Fruit fly (Drosophila melanogaster): Measurements from ENCODE around the gene mthl15.

mthl15 gene

dm6 chr2L:10203933-10204509 lies 34.1 kb downstream of the mthl15 start, which contains the start of gene CG34159 (continued):
- no peak for TF ChIP-seq Fer3 (tag; optimal IDR thresholded peaks at IDR 0.05)
- TF ChIP-seq CG1603 (tag; optimal IDR thresholded peaks at IDR 0.05): peak; percentile 17
- TF ChIP-seq caup (GFP tag; optimal IDR thresholded peaks at IDR 0.05; ENCODE audit: severe bottlenecking): no peak
- no peak for TF ChIP-seq Elba2 (GFP tag; optimal IDR thresholded peaks at IDR 0.05)
- no peak for TF ChIP-seq nerfin-2 (GFP tag; IDR thresholded peaks at IDR 0.05; ENCODE audit: partially characterized antibody)
- TF ChIP-seq aop (GFP tag; IDR thresholded peaks at IDR 0.05): no peak

DNA sequence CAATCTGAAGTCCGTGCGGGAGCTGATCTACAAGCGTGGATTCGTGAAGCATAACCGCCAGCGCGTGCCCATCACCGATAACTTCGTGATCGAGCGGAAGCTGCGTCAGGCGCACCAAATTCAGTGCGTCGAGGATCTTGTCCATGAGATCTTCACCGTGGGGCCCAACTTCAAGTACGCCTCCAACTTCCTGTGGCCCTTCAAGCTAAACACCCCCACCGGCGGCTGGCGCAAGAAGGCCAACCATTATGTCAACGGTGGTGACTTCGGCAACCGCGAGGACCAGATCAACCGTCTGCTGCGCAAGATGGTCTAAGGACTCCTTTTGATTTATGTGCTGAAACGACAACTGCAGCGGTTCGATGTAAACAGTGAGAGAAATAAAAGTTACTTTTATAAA lies 36.4 kb downstream of the mthl15 start:
- peak; percentile 62 for TF ChIP-seq Med (GFP tag)
- TF ChIP-seq CG11456 (GFP tag; IDR thresholded peaks at IDR 0.05): peak; percentile 69; the same call in 1 of the 3 replicates
- peak; percentile 45; the same call in 1 of the 2 replicates for TF ChIP-seq CG17612 (GFP tag; IDR thresholded peaks at IDR 0.05)
- TF ChIP-seq E2f2 (GFP tag; IDR thresholded peaks at IDR 0.05): no peak
- TF ChIP-seq CG16813 (GFP tag; IDR thresholded peaks at IDR 0.05; ENCODE audit: partially characterized antibody): 0 out of 3 replicates have a peak, but pooled peaks have one; percentile 9
- TF ChIP-seq CG1024 (GFP tag; IDR thresholded peaks at IDR 0.05): no peak
- TF ChIP-seq hb (GFP tag; IDR thresholded peaks at IDR 0.05; ENCODE audit: partially characterized antibody): 0 out of 3 replicates have a peak, but pooled peaks have one; percentile 19
- no peak for TF ChIP-seq CG9876 (GFP tag; optimal IDR thresholded peaks at IDR 0.05)
- no peak for TF ChIP-seq CG4404 (GFP tag; IDR thresholded peaks at IDR 0.05)
- no peak for TF ChIP-seq cg (GFP tag; optimal IDR thresholded peaks at IDR 0.05)
- TF ChIP-seq Camta (GFP tag; optimal IDR thresholded peaks at IDR 0.05): no peak
- TF ChIP-seq grn (GFP tag; optimal IDR thresholded peaks at IDR 0.05): no peak
- TF ChIP-seq hbn (GFP tag; IDR thresholded peaks at IDR 0.05; ENCODE audit: partially characterized antibody): no peak
- TF ChIP-seq Awh (GFP tag; IDR thresholded peaks at IDR 0.05): no peak
- TF ChIP-seq ssp (GFP tag; IDR thresholded peaks at IDR 0.05): no peak
- TF ChIP-seq tio (GFP tag; optimal IDR thresholded peaks at IDR 0.05): no peak
- peak; percentile 13; the same call in 1 of the 3 replicates for TF ChIP-seq ci (GFP tag; IDR thresholded peaks at IDR 0.05)
- TF ChIP-seq Ravus (GFP tag; IDR thresholded peaks at IDR 0.05): no peak
- TF ChIP-seq sob (GFP tag; IDR thresholded peaks at IDR 0.05): 0 out of 2 replicates have a peak, but pooled peaks have one; percentile 44
- 0 out of 2 replicates have a peak, but pooled peaks have one; percentile 10 for TF ChIP-seq CG14441 (GFP tag; IDR thresholded peaks at IDR 0.05)
- TF ChIP-seq TFAM (GFP tag; optimal IDR thresholded peaks at IDR 0.05): no peak
- no peak for TF ChIP-seq Sox102F (GFP tag; optimal IDR thresholded peaks at IDR 0.05)
- TF ChIP-seq Hr3 (GFP tag; optimal IDR thresholded peaks at IDR 0.05): no peak
- TF ChIP-seq CG8281 (tag; optimal IDR thresholded peaks at IDR 0.05): no peak
- TF ChIP-seq lbe (GFP tag; optimal IDR thresholded peaks at IDR 0.05): no peak
- TF ChIP-seq CG7357 (GFP tag; IDR thresholded peaks at IDR 0.05): 0 out of 3 replicates have a peak, but pooled peaks have one; percentile 11
- no peak for TF ChIP-seq CG4282 (GFP tag; optimal IDR thresholded peaks at IDR 0.05)
- no peak for TF ChIP-seq CG6854 (GFP tag; optimal IDR thresholded peaks at IDR 0.05)
- no peak for TF ChIP-seq lov (optimal IDR thresholded peaks at IDR 0.05)
- TF ChIP-seq lov (GFP tag; IDR thresholded peaks at IDR 0.05): 0 out of 3 replicates have a peak, but pooled peaks have one; percentile 23
- no peak for TF ChIP-seq CG10431 (GFP tag; optimal IDR thresholded peaks at IDR 0.05)
- no peak for TF ChIP-seq stwl (tag; optimal IDR thresholded peaks at IDR 0.05)
- TF ChIP-seq CG5245 (GFP tag; optimal IDR thresholded peaks at IDR 0.05): no peak
- no peak for TF ChIP-seq yki (optimal IDR thresholded peaks at IDR 0.05)
- TF ChIP-seq oc (tag; optimal IDR thresholded peaks at IDR 0.05): no peak
- no peak for TF ChIP-seq Oaz (GFP tag; IDR thresholded peaks at IDR 0.05)
- no peak for TF ChIP-seq sima (GFP tag; optimal IDR thresholded peaks at IDR 0.05)
- TF ChIP-seq zfh1 (GFP tag; IDR thresholded peaks at IDR 0.05): no peak
- TF ChIP-seq D (optimal IDR thresholded peaks at IDR 0.05): no peak
- TF ChIP-seq D (GFP tag; optimal IDR thresholded peaks at IDR 0.05): no peak
- no peak for TF ChIP-seq CG17328 (GFP tag; IDR thresholded peaks at IDR 0.05)
- no peak for TF ChIP-seq CG4854 (GFP tag; optimal IDR thresholded peaks at IDR 0.05)
- TF ChIP-seq nerfin-2 (GFP tag; IDR thresholded peaks at IDR 0.05; ENCODE audit: partially characterized antibody): 0 out of 2 replicates have a peak, but pooled peaks have one; percentile 35

Measured in whole organism, embryonic.